Worm (Caenorhabditis elegans): ENCODE data around the gene msp-49.
"Not testable (repeated sequence)": the region's sequence is repeated elsewhere in the genome, so short reads cannot be mapped to it uniquely, and the experiment has no call there.

msp-49 gene

DNA sequence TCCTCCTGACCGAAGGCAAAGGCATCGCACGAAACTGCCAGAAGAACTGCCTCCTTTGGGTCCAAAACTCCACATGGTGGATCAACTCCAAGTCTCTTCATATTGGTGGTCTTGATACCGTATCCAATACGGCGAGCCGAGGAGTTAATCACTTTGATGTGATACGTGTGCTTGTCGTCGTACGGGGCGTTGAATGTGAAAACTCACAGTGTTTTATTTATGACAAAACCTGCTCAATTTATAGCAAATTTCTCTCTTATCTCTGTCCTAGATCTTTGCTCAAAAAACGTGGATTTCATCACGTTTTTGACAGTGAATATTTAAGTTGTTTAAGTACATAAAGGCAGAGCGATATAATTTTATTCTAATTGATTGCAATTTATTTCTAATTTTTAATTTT, 35.4 kb upstream of the msp-49 start, which contains the start of gene F58A6.9:
F58A6.9 (minus strand) TSS at position 101 of the 400 bp plus-strand sequence.
- not testable (repeated sequence) for TF ChIP-seq unc-3 (GFP tag; conservative IDR thresholded peaks at IDR 0.05); unc-3 (tag; optimal IDR thresholded peaks at IDR 0.05); nhr-232 (tag; optimal IDR thresholded peaks at IDR 0.05); ceh-48 (tag; optimal IDR thresholded peaks at IDR 0.05)

DNA sequence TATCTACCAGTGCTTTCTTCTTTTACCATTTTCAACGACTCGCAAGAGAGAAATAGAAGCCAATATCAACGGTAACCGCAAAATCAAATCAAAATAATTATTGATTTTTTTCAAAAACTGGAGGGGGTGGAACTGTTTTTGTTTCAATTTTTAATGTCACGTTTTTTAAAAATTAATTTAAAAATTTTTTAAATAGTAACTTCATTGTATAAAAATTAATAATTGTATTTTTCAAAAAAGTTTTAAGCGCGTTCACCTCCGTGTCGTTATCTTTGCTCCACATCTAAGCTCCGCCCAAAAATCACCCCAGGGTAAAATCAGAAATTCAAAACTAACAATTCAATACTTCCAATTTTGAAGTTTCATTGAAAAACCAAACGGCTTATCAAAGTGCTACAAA, 33.1 kb upstream of the msp-49 start, which contains the start of gene C27D6.11:
C27D6.11 (minus strand) TSS at position 101 of the 400 bp plus-strand sequence.
- TF ChIP-seq pros-1 (tag; optimal IDR thresholded peaks at IDR 0.05) (no peak), ceh-48 (tag; optimal IDR thresholded peaks at IDR 0.05) (no peak), K02D7.2 (tag; optimal IDR thresholded peaks at IDR 0.05) (no peak)

DNA sequence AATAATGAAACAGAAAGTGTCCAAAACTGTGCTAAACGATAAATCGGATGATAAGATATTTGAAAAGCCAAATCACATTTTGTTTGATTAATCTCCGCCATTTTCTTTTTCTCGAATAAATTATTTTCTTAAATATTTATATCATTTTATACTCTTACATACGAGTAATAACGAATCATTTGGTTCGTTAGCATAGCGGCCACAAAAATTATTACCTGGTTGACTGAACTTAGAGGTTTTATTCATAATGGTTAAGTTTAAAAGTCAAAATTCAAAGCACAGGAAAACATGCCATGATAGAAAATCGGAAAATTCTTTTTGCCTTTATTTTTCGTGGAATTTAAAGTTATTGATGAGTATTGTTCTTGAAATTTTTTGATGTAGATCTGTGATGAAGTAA, 30.9 kb upstream of the msp-49 start, which contains the start of gene srb-5:
srb-5 (minus strand) TSS at position 101 of the 400 bp plus-strand sequence.
- TF ChIP-seq pqm-1 (tag; optimal IDR thresholded peaks at IDR 0.05) (no peak), ceh-14 (tag; optimal IDR thresholded peaks at IDR 0.05) (no peak), hlh-6 (tag; optimal IDR thresholded peaks at IDR 0.05) (no peak), ttx-3 (tag; optimal IDR thresholded peaks at IDR 0.05) (no peak), T23F11.4 (GFP tag; optimal IDR thresholded peaks at IDR 0.05) (no peak), K09A11.1 (tag; optimal IDR thresholded peaks at IDR 0.05; ENCODE audit: insufficient read depth) (no peak), fax-1 (tag; optimal IDR thresholded peaks at IDR 0.05) (no peak), ahr-1 (tag; optimal IDR thresholded peaks at IDR 0.05) (no peak), unc-55 (GFP tag; optimal IDR thresholded peaks at IDR 0.05) (no peak), dmd-4 (tag; optimal IDR thresholded peaks at IDR 0.05; ENCODE audit: borderline replicate concordance) (no peak), hlh-13 (GFP tag; optimal IDR thresholded peaks at IDR 0.05) (no peak), pax-1 (tag; optimal IDR thresholded peaks at IDR 0.05) (no peak), odd-2 (tag; optimal IDR thresholded peaks at IDR 0.05) (no peak), madf-2 (tag; optimal IDR thresholded peaks at IDR 0.05) (no peak), ceh-2 (tag; optimal IDR thresholded peaks at IDR 0.05) (no peak), ceh-19 (GFP tag; optimal IDR thresholded peaks at IDR 0.05) (no peak), lim-6 (tag; optimal IDR thresholded peaks at IDR 0.05) (no peak), ceh-24 (tag; optimal IDR thresholded peaks at IDR 0.05) (no peak), ceh-6 (GFP tag; optimal IDR thresholded peaks at IDR 0.05) (no peak)

DNA sequence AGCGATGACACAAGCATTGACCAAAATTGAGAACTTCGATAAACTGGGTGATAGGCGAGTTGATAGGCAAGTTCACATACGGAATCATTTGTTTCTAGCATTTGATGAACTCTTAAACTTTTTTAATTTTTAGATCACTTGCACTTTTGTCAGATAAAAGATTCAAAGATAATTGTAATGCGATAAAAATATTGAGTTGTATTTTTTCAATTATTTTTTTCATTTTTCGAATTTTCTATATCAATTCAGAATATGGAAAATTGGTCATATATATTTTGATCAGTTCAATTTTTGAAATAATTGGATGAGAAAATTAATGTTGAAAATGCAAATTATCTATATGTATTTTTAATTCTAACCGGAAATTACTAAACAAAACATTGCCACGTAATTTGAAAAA, 27.4 kb upstream of the msp-49 start, which contains the start of gene srb-3:
srb-3 (minus strand) TSS at position 101 of the 400 bp plus-strand sequence.
- TF ChIP-seq F13H6.1 (tag; optimal IDR thresholded peaks at IDR 0.05) = no peak
- no peak for TF ChIP-seq unc-42 (tag; optimal IDR thresholded peaks at IDR 0.05)
- no peak for TF ChIP-seq T23F11.4 (GFP tag; optimal IDR thresholded peaks at IDR 0.05)
- no peak for TF ChIP-seq elt-4 (tag; optimal IDR thresholded peaks at IDR 0.05)
- TF ChIP-seq madf-2 (tag; optimal IDR thresholded peaks at IDR 0.05) = no peak
- no peak for TF ChIP-seq hlh-13 (GFP tag; optimal IDR thresholded peaks at IDR 0.05)
- TF ChIP-seq hlh-6 (tag; optimal IDR thresholded peaks at IDR 0.05) = no peak
- no peak for TF ChIP-seq ceh-24 (tag; optimal IDR thresholded peaks at IDR 0.05)
- no peak for TF ChIP-seq unc-55 (GFP tag; optimal IDR thresholded peaks at IDR 0.05)
- no peak for TF ChIP-seq lim-6 (tag; optimal IDR thresholded peaks at IDR 0.05)
- TF ChIP-seq syd-9 (tag; optimal IDR thresholded peaks at IDR 0.05) = no peak
- no peak for TF ChIP-seq ceh-14 (tag; optimal IDR thresholded peaks at IDR 0.05)
- TF ChIP-seq dmd-4 (tag; optimal IDR thresholded peaks at IDR 0.05; ENCODE audit: borderline replicate concordance) = no peak
- no peak for TF ChIP-seq nhr-232 (tag; optimal IDR thresholded peaks at IDR 0.05)
- no peak for TF ChIP-seq pat-9 (tag; optimal IDR thresholded peaks at IDR 0.05)
- TF ChIP-seq nfya-1 (tag; optimal IDR thresholded peaks at IDR 0.05) = no peak
- no peak for TF ChIP-seq tbx-7 (tag; optimal IDR thresholded peaks at IDR 0.05)
- TF ChIP-seq unc-3 (GFP tag; conservative IDR thresholded peaks at IDR 0.05) = no peak
- TF ChIP-seq unc-3 (tag; optimal IDR thresholded peaks at IDR 0.05) = no peak
- no peak for TF ChIP-seq pag-3 (tag; optimal IDR thresholded peaks at IDR 0.05; ENCODE audit: borderline replicate concordance)
- TF ChIP-seq pqm-1 (tag; optimal IDR thresholded peaks at IDR 0.05) = no peak

DNA sequence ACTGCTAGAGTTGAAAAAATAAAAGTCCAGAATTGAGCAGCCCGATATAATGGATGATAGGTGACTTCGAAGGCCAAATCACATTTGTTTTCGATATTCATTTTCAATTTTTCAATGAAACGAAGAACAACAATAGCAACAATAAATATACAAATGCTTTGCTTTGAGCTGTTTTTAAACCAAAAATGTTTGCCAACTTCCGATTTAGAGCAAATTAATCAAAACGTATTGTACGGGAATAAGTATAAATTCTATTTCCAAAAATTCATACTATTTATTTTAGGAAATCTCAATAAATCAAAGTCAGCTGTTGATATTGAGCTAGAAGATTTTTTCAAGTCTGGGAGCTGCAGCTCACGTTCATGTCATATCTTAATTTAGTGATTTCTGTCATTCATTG, 23.2 kb upstream of the msp-49 start, which contains the start of gene srb-1:
srb-1 (minus strand) TSS at position 101 of the 400 bp plus-strand sequence.
- no peak for TF ChIP-seq pqm-1 (tag; optimal IDR thresholded peaks at IDR 0.05)
- TF ChIP-seq dve-1 (tag; optimal IDR thresholded peaks at IDR 0.05) = no peak
- no peak for TF ChIP-seq ets-4 (tag; optimal IDR thresholded peaks at IDR 0.05)
- no peak for TF ChIP-seq nhr-232 (tag; optimal IDR thresholded peaks at IDR 0.05)
- TF ChIP-seq hlh-8 (tag; optimal IDR thresholded peaks at IDR 0.05) = no peak
- TF ChIP-seq tbx-7 (tag; optimal IDR thresholded peaks at IDR 0.05) = no peak
- no peak for TF ChIP-seq ceh-19 (GFP tag; optimal IDR thresholded peaks at IDR 0.05)
- TF ChIP-seq ahr-1 (tag; optimal IDR thresholded peaks at IDR 0.05) = no peak
- TF ChIP-seq gmeb-2 (tag; optimal IDR thresholded peaks at IDR 0.05) = no peak
- no peak for TF ChIP-seq dmd-4 (tag; optimal IDR thresholded peaks at IDR 0.05; ENCODE audit: borderline replicate concordance)

All from whole organism, late embryonic.